Worm (Caenorhabditis elegans): ENCODE data around the gene srg-33.

srg-33 gene

ce11 chrV:8323545-8323944, 31.7 kb downstream of the srg-33 start:
- TF ChIP-seq ama-1 (optimal IDR thresholded peaks at IDR 0.05): no peak
- no peak for TF ChIP-seq isw-1 (GFP tag; IDR thresholded peaks at IDR 0.05)
- no peak for TF ChIP-seq tlp-1 (tag; optimal IDR thresholded peaks at IDR 0.05)
- TF ChIP-seq irx-1 (tag; optimal IDR thresholded peaks at IDR 0.05): no peak
- TF ChIP-seq egl-27 (tag; optimal IDR thresholded peaks at IDR 0.05): no peak

- no peak for TF ChIP-seq ceh-88 (GFP tag; IDR thresholded peaks at IDR 0.05)
Observed at ce11 chrV:8325906-8326305, 34.0 kb downstream of the srg-33 start.

- no peak for TF ChIP-seq lin-13 (GFP tag; optimal IDR thresholded peaks at IDR 0.05)
- no peak for TF ChIP-seq isw-1 (GFP tag; IDR thresholded peaks at IDR 0.05)
- TF ChIP-seq vab-15 (tag; optimal IDR thresholded peaks at IDR 0.05): no peak
- no peak for TF ChIP-seq unc-62 (GFP tag; optimal IDR thresholded peaks at IDR 0.05)
- no peak for TF ChIP-seq snu-23 (GFP tag; optimal IDR thresholded peaks at IDR 0.05)
- no peak for TF ChIP-seq blmp-1 (tag; optimal IDR thresholded peaks at IDR 0.05)
- TF ChIP-seq mep-1 (tag; optimal IDR thresholded peaks at IDR 0.05): no peak
- no peak for TF ChIP-seq lin-15B (tag; optimal IDR thresholded peaks at IDR 0.05)
- no peak for TF ChIP-seq nhr-47 (tag; optimal IDR thresholded peaks at IDR 0.05)
- no peak for TF ChIP-seq nhr-28 (tag; optimal IDR thresholded peaks at IDR 0.05)
- no peak for TF ChIP-seq egl-13 (tag; optimal IDR thresholded peaks at IDR 0.05)
- TF ChIP-seq rnt-1 (tag; optimal IDR thresholded peaks at IDR 0.05): no peak
- TF ChIP-seq fkh-8 (tag; optimal IDR thresholded peaks at IDR 0.05): no peak
- TF ChIP-seq elt-3 (tag; optimal IDR thresholded peaks at IDR 0.05): no peak
- no peak for TF ChIP-seq nhr-85 (tag)
Observed at ce11 chrV:8327080-8327479, 35.2 kb downstream of the srg-33 start.

ce11 chrV:8334360-8334759, 42.5 kb downstream of the srg-33 start, which contains the start of gene tmd-2:
Gene tmd-2, plus strand, starts transcription at chrV:8334660.
- TF ChIP-seq efl-1 (optimal IDR thresholded peaks at IDR 0.05): no peak
- TF ChIP-seq efl-1 (GFP tag; optimal IDR thresholded peaks at IDR 0.05 in 1 of 2): peak in 1 of 2 experiments; percentile 56
- peak; percentile 18 for TF ChIP-seq blmp-1 (tag; optimal IDR thresholded peaks at IDR 0.05)
- no peak for TF ChIP-seq lsy-2 (tag; optimal IDR thresholded peaks at IDR 0.05)
- no peak for TF ChIP-seq ces-1 (GFP tag; optimal IDR thresholded peaks at IDR 0.05)

ce11 chrV:8335620-8336019, 43.8 kb downstream of the srg-33 start:
- TF ChIP-seq lin-39 (tag; optimal IDR thresholded peaks at IDR 0.05) (no peak), nhr-76 (tag; optimal IDR thresholded peaks at IDR 0.05) (no peak), C34B4.2 (tag; optimal IDR thresholded peaks at IDR 0.05) (no peak), hlh-17 (GFP tag; optimal IDR thresholded peaks at IDR 0.05; ENCODE audit: borderline replicate concordance) (no peak), nhr-19 (GFP tag; conservative IDR thresholded peaks at IDR 0.05) (no peak), nhr-85 (tag) (no peak), fos-1 (tag; optimal IDR thresholded peaks at IDR 0.05) (no peak), C04F5.9 (tag; optimal IDR thresholded peaks at IDR 0.05) (no peak), mab-9 (GFP tag; IDR thresholded peaks at IDR 0.05) (no peak), hpl-2 (GFP tag; optimal IDR thresholded peaks at IDR 0.05) (no peak), nhr-71 (tag; optimal IDR thresholded peaks at IDR 0.05) (peak; percentile 21), pag-3 (tag; optimal IDR thresholded peaks at IDR 0.05; ENCODE audit: borderline replicate concordance, insufficient read depth) (peak; percentile 33), ets-5 (GFP tag; IDR thresholded peaks at IDR 0.05) (no peak), pqm-1 (tag; optimal IDR thresholded peaks at IDR 0.05) (no peak), ceh-88 (GFP tag; IDR thresholded peaks at IDR 0.05) (no peak), zag-1 (tag; optimal IDR thresholded peaks at IDR 0.05) (no peak), snpc-4 (tag; optimal IDR thresholded peaks at IDR 0.05) (peak; percentile 26), rnt-1 (tag; optimal IDR thresholded peaks at IDR 0.05) (peak; percentile 54), grh-1 (GFP tag; IDR thresholded peaks at IDR 0.05) (no peak), C16A3.4 (tag; optimal IDR thresholded peaks at IDR 0.05) (no peak), lin-14 (GFP tag; optimal IDR thresholded peaks at IDR 0.05) (peak; percentile 50), lsy-2 (tag; optimal IDR thresholded peaks at IDR 0.05) (peak in 1 of 2 experiments; percentile 14), ceh-82 (tag; optimal IDR thresholded peaks at IDR 0.05) (no peak), zip-4 (GFP tag; optimal IDR thresholded peaks at IDR 0.05) (no peak), ztf-4 (tag; optimal IDR thresholded peaks at IDR 0.05) (no peak), elt-2 (tag; optimal IDR thresholded peaks at IDR 0.05) (no peak), aly-2 (tag; optimal IDR thresholded peaks at IDR 0.05) (no peak), skn-1 (tag; optimal IDR thresholded peaks at IDR 0.05) (peak; percentile 12)
